Worm (Caenorhabditis elegans) whole organism, L4 larva: Measurements from ENCODE around the gene F37C12.14.
A peak's percentile ranks its signal among the peaks of the same experiment; 100 is the strongest.

Experiments
- D1046.2 ChIP-seq: fragments of 200-800 bp; sonication (Bioruptor generic); IDR thresholded peaks from 2 replicates; pipeline ENCODE4 v1.3.6; 2022; ENCODE audit warnings: missing genetic modification characterization, missing compliant biosample characterization
- F10B5.3 ChIP-seq: sonication (generic microtip); optimal IDR thresholded peaks from 2 replicates; lab custom pipeline; 2016; ENCODE audit warnings: mild to moderate bottlenecking, missing genetic modification characterization, missing compliant biosample characterization
- Y105C5A.15 ChIP-seq: fragments of 200-800 bp; sonication (Bioruptor generic); IDR thresholded peaks from 2 replicates; pipeline ENCODE4 v1.3.6; 2022; ENCODE audit warnings: missing genetic modification characterization, missing compliant biosample characterization
- Y48G9A.11 ChIP-seq: fragments of 200-800 bp; sonication (Bioruptor generic); IDR thresholded peaks from 2 replicates; pipeline ENCODE4 v1.3.6; 2022; ENCODE audit warnings: missing genetic modification reagents, missing genetic modification characterization, missing compliant biosample characterization
- Y75B8A.6 ChIP-seq: fragments of 200-800 bp; sonication (Bioruptor generic); IDR thresholded peaks from 2 replicates; pipeline ENCODE4 v1.3.6; 2022; ENCODE audit warnings: missing genetic modification reagents, missing genetic modification characterization, missing compliant biosample characterization
- ZK337.2 ChIP-seq: fragments of 200-800 bp; sonication (Bioruptor generic); IDR thresholded peaks from 2 replicates; pipeline ENCODE4 v1.3.6; 2022; ENCODE audit warnings: missing genetic modification reagents, missing genetic modification characterization, missing compliant biosample characterization
- aha-1 ChIP-seq: fragments of 150-350 bp; peaks from one replicate; lab custom pipeline; 2014; ENCODE audit warnings: missing biosample characterization, missing genetic modification characterization
- aly-2 ChIP-seq: sonication (generic microtip); optimal IDR thresholded peaks from 2 replicates; lab custom pipeline; 2018; ENCODE audit warnings: missing biosample characterization, missing genetic modification characterization
- ceh-28 ChIP-seq: fragments of 150-350 bp; optimal IDR thresholded peaks from 2 replicates; lab custom pipeline; 2014; ENCODE audit warnings: missing biosample characterization, missing genetic modification reagents, missing genetic modification characterization
- ceh-44 ChIP-seq: fragments of 200-800 bp; sonication (Bioruptor generic); IDR thresholded peaks from 2 replicates; pipeline ENCODE4 v1.3.6; 2022; ENCODE audit warnings: missing genetic modification reagents, missing genetic modification characterization, missing compliant biosample characterization
- cey-2 ChIP-seq: sonication (generic microtip); optimal IDR thresholded peaks from 3 replicates; lab custom pipeline; 2017; ENCODE audit warnings: missing genetic modification characterization, mild to moderate bottlenecking, missing compliant biosample characterization, antibody characterized with exemption, borderline replicate concordance; ENCODE audit not compliant: insufficient read depth
- daf-16 ChIP-seq, 3 experiments: sonication (generic microtip); optimal IDR thresholded peaks; 2 replicates each; lab custom pipeline; 2016 to 2017; ENCODE audit warnings: missing genetic modification characterization in 3 of 3, missing genetic modification reagents in 3 of 3, mild to moderate bottlenecking in 2 of 3, missing compliant biosample characterization in 2 of 3, missing biosample characterization in 1 of 3, moderate library complexity in 1 of 3
- daf-19 ChIP-seq: fragments of 200-800 bp; sonication (Bioruptor generic); conservative IDR thresholded peaks from 2 replicates; pipeline ENCODE4 v1.3.6; 2022; ENCODE audit warnings: missing genetic modification characterization, missing compliant biosample characterization
- dmd-6 ChIP-seq: fragments of 200-800 bp; sonication (Bioruptor generic); IDR thresholded peaks from 2 replicates; pipeline ENCODE4 v1.3.6; 2022; ENCODE audit warnings: missing genetic modification reagents, missing genetic modification characterization, missing compliant biosample characterization
- dmd-8 ChIP-seq: fragments of 200-800 bp; sonication (Bioruptor generic); IDR thresholded peaks from 2 replicates; pipeline ENCODE4 v1.3.6; 2022; ENCODE audit warnings: missing genetic modification characterization, missing compliant biosample characterization
- dmd-9 ChIP-seq: fragments of 200-800 bp; sonication (Bioruptor generic); IDR thresholded peaks from 2 replicates; pipeline ENCODE4 v1.3.6; 2022; ENCODE audit warnings: missing genetic modification reagents, missing genetic modification characterization, missing compliant biosample characterization
- dpl-1 ChIP-seq: fragments of 150-350 bp; optimal IDR thresholded peaks from 2 replicates; lab custom pipeline; 2014; ENCODE audit warnings: missing biosample characterization, missing genetic modification reagents, missing genetic modification characterization
- duxl-1 ChIP-seq: sonication (generic microtip); optimal IDR thresholded peaks from 2 replicates; lab custom pipeline; 2016; ENCODE audit warnings: mild to moderate bottlenecking, missing genetic modification characterization, moderate library complexity, missing compliant biosample characterization; ENCODE audit not compliant: poor library complexity
- dve-1 ChIP-seq: sonication (generic microtip); optimal IDR thresholded peaks from 2 replicates; lab custom pipeline; 2017; ENCODE audit warnings: antibody characterized with exemption, mild to moderate bottlenecking, missing genetic modification characterization, missing compliant biosample characterization; ENCODE audit not compliant: insufficient read depth
- hlh-11 ChIP-seq: fragments of 200-800 bp; sonication (Bioruptor generic); optimal IDR thresholded peaks from 2 replicates; lab custom pipeline; 2018; ENCODE audit warnings: mild to moderate bottlenecking, missing genetic modification characterization, missing compliant biosample characterization
- hlh-30 ChIP-seq: sonication (generic microtip); optimal IDR thresholded peaks from 2 replicates; lab custom pipeline; 2017; ENCODE audit warnings: antibody characterized with exemption, mild to moderate bottlenecking, missing genetic modification characterization, missing compliant biosample characterization; ENCODE audit not compliant: insufficient read depth
- lim-7 ChIP-seq: fragments of 200-800 bp; sonication (Bioruptor generic); IDR thresholded peaks from 2 replicates; pipeline ENCODE4 v1.3.6; 2022; ENCODE audit warnings: missing genetic modification characterization, missing compliant biosample characterization
- lin-1 ChIP-seq: fragments of 200-800 bp; sonication (Bioruptor generic); IDR thresholded peaks from 2 replicates; pipeline ENCODE4 v1.3.6; 2022; ENCODE audit warnings: missing genetic modification reagents, missing genetic modification characterization, missing compliant biosample characterization
- lin-13 ChIP-seq: fragments of 150-350 bp; optimal IDR thresholded peaks from 2 replicates; lab custom pipeline; 2014; ENCODE audit warnings: missing biosample characterization, missing genetic modification reagents, missing genetic modification characterization
- lin-29 ChIP-seq: fragments of 200-800 bp; sonication (Bioruptor generic); IDR thresholded peaks from 2 replicates; pipeline ENCODE4 v1.3.6; 2022; ENCODE audit warnings: missing genetic modification reagents, missing genetic modification characterization, missing compliant biosample characterization
- lin-39 ChIP-seq: fragments of 150-350 bp; optimal IDR thresholded peaks from 2 replicates; lab custom pipeline; 2014; ENCODE audit warnings: missing biosample characterization, missing genetic modification reagents, missing genetic modification characterization
- lsy-2 ChIP-seq, 2 experiments: fragments of 150-350 bp in 1 of 2; sonication (generic microtip) in 1 of 2; optimal IDR thresholded peaks; 2 replicates each; lab custom pipeline; 2014 to 2017; ENCODE audit warnings: missing biosample characterization in 2 of 2, missing genetic modification characterization in 2 of 2
- madf-5 ChIP-seq, 2 experiments: fragments of 200-800 bp; sonication (Bioruptor generic); IDR thresholded peaks; 2 replicates each; pipeline ENCODE4 v1.3.6; 2022; ENCODE audit warnings: missing compliant biosample characterization in 2 of 2, missing genetic modification characterization in 2 of 2
- mdl-1 ChIP-seq, 2 experiments: fragments of 150-350 bp in 1 of 2; sonication (generic microtip) in 1 of 2; optimal IDR thresholded peaks; 2 replicates each; lab custom pipeline; 2014 to 2017; ENCODE audit warnings: missing biosample characterization in 2 of 2, missing genetic modification characterization in 2 of 2
- mep-1 ChIP-seq: fragments of 150-350 bp; sonication (generic microtip); optimal IDR thresholded peaks from 3 replicates; lab custom pipeline; 2014; ENCODE audit warnings: missing biosample characterization, missing genetic modification characterization
- mxl-3 ChIP-seq: fragments of 200-800 bp; sonication (Bioruptor generic); optimal IDR thresholded peaks from 2 replicates; lab custom pipeline; 2018; ENCODE audit warnings: mild to moderate bottlenecking, missing genetic modification characterization, missing compliant biosample characterization
- nhr-102 ChIP-seq: sonication (generic microtip); optimal IDR thresholded peaks from 2 replicates; lab custom pipeline; 2016; ENCODE audit warnings: mild to moderate bottlenecking, missing genetic modification characterization, moderate library complexity, missing compliant biosample characterization
- nhr-11 ChIP-seq: fragments of 150-350 bp; optimal IDR thresholded peaks from 2 replicates; lab custom pipeline; 2014; ENCODE audit warnings: missing biosample characterization, missing genetic modification characterization
- nhr-28 ChIP-seq: fragments of 150-350 bp; optimal IDR thresholded peaks from 2 replicates; lab custom pipeline; 2014; ENCODE audit warnings: missing biosample characterization, missing genetic modification characterization
- nhr-48 ChIP-seq: sonication (generic microtip); optimal IDR thresholded peaks from 2 replicates; lab custom pipeline; 2016; ENCODE audit warnings: mild to moderate bottlenecking, missing genetic modification characterization, missing compliant biosample characterization
- pha-4 ChIP-seq, 2 experiments: fragments of 150-350 bp in 1 of 2; fragments of 200-800 bp in 1 of 2; sonication (Bioruptor generic) in 1 of 2; IDR thresholded peaks in 1 of 2; optimal IDR thresholded peaks in 1 of 2; 2 replicates each; pipeline versions ENCODE4 v1.3.6 to Lab custom; 2014 to 2022; ENCODE audit warnings: missing genetic modification characterization in 2 of 2, missing genetic modification reagents in 2 of 2, missing biosample characterization in 1 of 2, missing compliant biosample characterization in 1 of 2
- php-3 ChIP-seq: fragments of 200-800 bp; sonication (Bioruptor generic); IDR thresholded peaks from 2 replicates; pipeline ENCODE4 v1.3.6; 2022; ENCODE audit warnings: missing genetic modification reagents, missing genetic modification characterization, missing compliant biosample characterization
- rbr-2 ChIP-seq: sonication (generic microtip); optimal IDR thresholded peaks from 2 replicates; lab custom pipeline; 2016; ENCODE audit warnings: missing genotype, missing genetic modification characterization, missing compliant biosample characterization
- saeg-2 ChIP-seq: fragments of 200-800 bp; sonication (Bioruptor generic); IDR thresholded peaks from 2 replicates; pipeline ENCODE4 v1.3.6; 2022; ENCODE audit warnings: missing genetic modification reagents, missing genetic modification characterization, missing compliant biosample characterization
- set-16 ChIP-seq: fragments of 200-800 bp; sonication (Bioruptor generic); IDR thresholded peaks from 2 replicates; pipeline ENCODE4 v1.3.6; 2022; ENCODE audit warnings: missing genetic modification reagents, missing genetic modification characterization, missing compliant biosample characterization
- tra-1 ChIP-seq: fragments of 200-800 bp; sonication (Bioruptor generic); IDR thresholded peaks from 2 replicates; pipeline ENCODE4 v1.3.6; 2022; ENCODE audit warnings: missing genetic modification reagents, missing genetic modification characterization, missing compliant biosample characterization
- unc-62 ChIP-seq, 3 experiments: fragments of 150-350 bp in 1 of 3; sonication (generic microtip); optimal IDR thresholded peaks in 2 of 3; peaks in 1 of 3; 1 replicate in 1 of 3; 2 replicates in 2 of 3; lab custom pipeline; 2014 to 2017; ENCODE audit warnings: missing biosample characterization in 3 of 3, missing genetic modification characterization in 3 of 3, missing genetic modification reagents in 3 of 3, missing genotype in 1 of 3
- vab-7 ChIP-seq: fragments of 200-800 bp; sonication (Bioruptor generic); IDR thresholded peaks from 2 replicates; pipeline ENCODE4 v1.3.6; 2022; ENCODE audit warnings: missing genetic modification reagents, missing genetic modification characterization, missing compliant biosample characterization
- ztf-11 ChIP-seq: fragments of 150-350 bp; optimal IDR thresholded peaks from 2 replicates; lab custom pipeline; 2014; ENCODE audit warnings: missing biosample characterization, missing genetic modification characterization
- ztf-7 ChIP-seq: fragments of 150-350 bp; optimal IDR thresholded peaks from 2 replicates; lab custom pipeline; 2014; ENCODE audit warnings: missing biosample characterization, missing genetic modification characterization

The F37C12.14 gene

ce11 chrIII:7203130-7203775 is 17.9 kb upstream of the F37C12.14 start:
- TF ChIP-seq rbr-2 (no peak), aly-2 (no peak), D1046.2 (GFP tag; lab: Robert Waterston, UW) (no peak), ceh-44 (no peak), hlh-11 (tag; lab: Kevin White, UChicago) (peak; percentile 35), lin-1 (GFP tag; lab: Robert Waterston, UW) (no peak), mxl-3 (peak; percentile 37), lin-13 (GFP tag; lab: Kevin White, UChicago) (no peak), vab-7 (GFP tag; lab: Robert Waterston, UW) (no peak), duxl-1 (tag; lab: Kevin White, UChicago) (no peak), dmd-8 (GFP tag; lab: Robert Waterston, UW) (no peak), Y48G9A.11 (no peak), dpl-1 (peak; percentile 7), lsy-2 (tag; optimal IDR thresholded peaks at IDR 0.05; lab: Kevin White, UChicago) (peak in 1 of 2 experiments; percentile 49), lim-7 (no peak), daf-16 (GFP tag; optimal IDR thresholded peaks at IDR 0.05; lab: Kevin White, UChicago) (no peak), daf-16 (tag; optimal IDR thresholded peaks at IDR 0.05; lab: Kevin White, UChicago) (no peak), tra-1 (GFP tag; lab: Robert Waterston, UW) (0 out of 2 replicates have a peak, but pooled peaks have one; percentile 37), nhr-48 (no peak), aha-1 (peak; percentile 95), mdl-1 (tag; optimal IDR thresholded peaks at IDR 0.05; lab: Kevin White, UChicago) (peak in 1 of 2 experiments; percentile 50), dve-1 (tag; lab: Kevin White, UChicago) (no peak), nhr-28 (tag; lab: Kevin White, UChicago) (peak; percentile 66), nhr-102 (tag; lab: Kevin White, UChicago) (no peak), cey-2 (peak; percentile 73), daf-19 (no peak), hlh-30 (tag; lab: Kevin White, UChicago) (peak; percentile 17), set-16 (GFP tag; lab: Robert Waterston, UW) (no peak)

ce11 chrIII:7201378-7202256 is 16.2 kb upstream of the F37C12.14 start, which contains the start of gene dpy-31:
Gene dpy-31, plus strand, starts transcription at chrIII:7202206.
- TF ChIP-seq ZK337.2 (GFP tag; lab: Robert Waterston, UW): no peak
- no peak for TF ChIP-seq nhr-11 (tag; lab: Kevin White, UChicago)
- TF ChIP-seq madf-5 (GFP tag; IDR thresholded peaks at IDR 0.05; lab: Robert Waterston, UW): no peak
- TF ChIP-seq ztf-7 (tag; lab: Kevin White, UChicago): no peak
- no peak for TF ChIP-seq lin-1 (GFP tag; lab: Robert Waterston, UW)
- peak in 1 of 2 experiments; percentile 15 for TF ChIP-seq mdl-1 (tag; optimal IDR thresholded peaks at IDR 0.05; lab: Kevin White, UChicago)
- TF ChIP-seq mep-1 (tag; lab: Kevin White, UChicago): peak; percentile 58
- TF ChIP-seq dmd-9 (GFP tag; lab: Robert Waterston, UW): no peak
- TF ChIP-seq Y105C5A.15 (GFP tag; lab: Robert Waterston, UW): no peak
- peak in 1 of 2 experiments; percentile 95 for TF ChIP-seq unc-62 (GFP tag; optimal IDR thresholded peaks at IDR 0.05 in 1 of 2; lab: Kevin White, UChicago)
- TF ChIP-seq unc-62 (tag; optimal IDR thresholded peaks at IDR 0.05; lab: Kevin White, UChicago): no peak
- peak; percentile 40 for TF ChIP-seq dve-1 (tag; lab: Kevin White, UChicago)
- TF ChIP-seq aly-2: no peak
- TF ChIP-seq nhr-28 (tag; lab: Kevin White, UChicago): peak; percentile 21
- no peak for TF ChIP-seq dmd-6
- TF ChIP-seq Y75B8A.6 (GFP tag; lab: Robert Waterston, UW): no peak
- TF ChIP-seq lsy-2 (tag; optimal IDR thresholded peaks at IDR 0.05; lab: Kevin White, UChicago): peak in 1 of 2 experiments; percentile 44
- TF ChIP-seq F10B5.3 (tag; lab: Kevin White, UChicago): no peak
- no peak for TF ChIP-seq lin-29 (GFP tag; lab: Robert Waterston, UW)
- no peak for TF ChIP-seq ztf-11
- TF ChIP-seq ceh-28: no peak
- TF ChIP-seq php-3 (GFP tag; lab: Robert Waterston, UW): no peak
- no peak for TF ChIP-seq pha-4 (GFP tag; IDR thresholded peaks at IDR 0.05; lab: Robert Waterston, UW)
- no peak for TF ChIP-seq pha-4 (tag; optimal IDR thresholded peaks at IDR 0.05; lab: Kevin White, UChicago)
- TF ChIP-seq lin-39 (tag; lab: Kevin White, UChicago): no peak
- TF ChIP-seq saeg-2 (GFP tag; lab: Robert Waterston, UW): no peak
